Worm (Caenorhabditis elegans) whole organism, early embryonic: ENCODE measurements around the gene Y67D8C.9.

ENCODE experiments used
- B0310.2 ChIP-seq: sonication (generic microtip); optimal IDR thresholded peaks from 2 replicates; lab custom pipeline; 2016; ENCODE audit warnings: mild to moderate bottlenecking, missing genetic modification characterization, missing compliant biosample characterization
- F13C5.2 ChIP-seq: sonication (generic microtip); optimal IDR thresholded peaks from 2 replicates; lab custom pipeline; 2017; ENCODE audit warnings: mild to moderate bottlenecking, missing genetic modification characterization, inconsistent platforms, missing compliant biosample characterization
- ama-1 ChIP-seq: fragments of 150-350 bp; optimal IDR thresholded peaks from 2 replicates; lab custom pipeline; 2014
- ceh-36 ChIP-seq: sonication (generic microtip); optimal IDR thresholded peaks from 2 replicates; lab custom pipeline; 2016; ENCODE audit warnings: missing genetic modification characterization, inconsistent platforms, missing compliant biosample characterization
- flt-1 ChIP-seq: fragments of 200-800 bp; sonication (Bioruptor generic); IDR thresholded peaks from 2 replicates; pipeline ENCODE4 v1.3.6; 2022; ENCODE audit warnings: missing genetic modification characterization, missing compliant biosample characterization
- hmg-4 ChIP-seq: fragments of 200-800 bp; sonication (Bioruptor generic); optimal IDR thresholded peaks from 2 replicates; lab custom pipeline; 2018; ENCODE audit warnings: mild to moderate bottlenecking, missing genetic modification characterization, missing compliant biosample characterization
- hnd-1 ChIP-seq: sonication (generic microtip); optimal IDR thresholded peaks from 2 replicates; lab custom pipeline; 2016; ENCODE audit warnings: missing genetic modification characterization, missing compliant biosample characterization
- pes-1 ChIP-seq: fragments of 200-800 bp; sonication (Bioruptor generic); IDR thresholded peaks from 2 replicates; pipeline ENCODE4 v1.3.6; 2022; ENCODE audit warnings: missing genetic modification reagents, missing genetic modification characterization, missing compliant biosample characterization
- scrt-1 ChIP-seq: fragments of 200-800 bp; sonication (Bioruptor generic); IDR thresholded peaks from 2 replicates; pipeline ENCODE4 v1.3.6; 2022; ENCODE audit warnings: missing genetic modification characterization, missing compliant biosample characterization
- sea-1 ChIP-seq: fragments of 200-800 bp; sonication (Bioruptor generic); conservative IDR thresholded peaks from 2 replicates; pipeline ENCODE4 v1.3.6; 2022; ENCODE audit warnings: missing genetic modification characterization, missing compliant biosample characterization
- tbx-11 ChIP-seq: fragments of 200-800 bp; sonication (Bioruptor generic); IDR thresholded peaks from 2 replicates; pipeline ENCODE4 v1.3.6; 2022; ENCODE audit warnings: missing genetic modification characterization, missing compliant biosample characterization
- tbx-37 ChIP-seq: fragments of 200-800 bp; sonication (Bioruptor generic); conservative IDR thresholded peaks from 2 replicates; pipeline ENCODE4 v1.3.6; 2022; ENCODE audit warnings: missing genetic modification reagents, missing genetic modification characterization, missing compliant biosample characterization
- tra-4 ChIP-seq: sonication (generic microtip); optimal IDR thresholded peaks from 2 replicates; lab custom pipeline; 2017; ENCODE audit warnings: missing genetic modification characterization, missing compliant biosample characterization

- TF ChIP-seq ama-1 (lab: Kevin White, UChicago) (no peak), tra-4 (tag; lab: Kevin White, UChicago) (no peak), flt-1 (GFP tag; lab: Robert Waterston, UW) (no peak), F13C5.2 (tag; lab: Kevin White, UChicago) (no peak), scrt-1 (GFP tag; lab: Robert Waterston, UW) (no peak), tbx-11 (no peak), ceh-36 (tag; lab: Kevin White, UChicago) (no peak), B0310.2 (tag; lab: Kevin White, UChicago) (no peak), hnd-1 (tag; lab: Kevin White, UChicago) (no peak), pes-1 (GFP tag; lab: Robert Waterston, UW) (no peak), tbx-37 (GFP tag; lab: Robert Waterston, UW) (no peak), hmg-4 (no peak), sea-1 (GFP tag; lab: Robert Waterston, UW) (no peak)
Measured at ce11 chrIV:3127994-3128393, 41.3 kb upstream of the Y67D8C.9 start.
